Worm (Caenorhabditis elegans) whole organism, mixed stage, embryonic: ENCODE measurements around the gene F53A2.11.

ENCODE experiments used
- ces-1 ChIP-seq: fragments of 150-350 bp; optimal IDR thresholded peaks from 2 replicates; lab custom pipeline; 2014; ENCODE audit warnings: missing biosample characterization, missing genetic modification reagents, missing genetic modification characterization
- elt-1 ChIP-seq: sonication (generic microtip); optimal IDR thresholded peaks from 2 replicates; lab custom pipeline; 2017; ENCODE audit warnings: missing genetic modification characterization, mild to moderate bottlenecking, missing compliant biosample characterization, antibody characterized with exemption, moderate library complexity, borderline replicate concordance; ENCODE audit not compliant: insufficient read depth
- elt-3 ChIP-seq: fragments of 150-350 bp; optimal IDR thresholded peaks from 2 replicates; lab custom pipeline; 2014; ENCODE audit warnings: missing biosample characterization, missing genetic modification characterization
- hlh-1 ChIP-seq: fragments of 150-350 bp; optimal IDR thresholded peaks from 2 replicates; lab custom pipeline; 2014; ENCODE audit warnings: missing biosample characterization, missing genetic modification reagents, missing genetic modification characterization
- lin-13 ChIP-seq: fragments of 150-350 bp; optimal IDR thresholded peaks from 2 replicates; lab custom pipeline; 2014; ENCODE audit warnings: missing biosample characterization, missing genetic modification characterization
- mls-2 ChIP-seq: sonication (generic microtip); optimal IDR thresholded peaks from 2 replicates; lab custom pipeline; 2016; ENCODE audit warnings: mild to moderate bottlenecking, missing genetic modification characterization, moderate library complexity, missing compliant biosample characterization
- nhr-76 ChIP-seq: sonication (generic microtip); optimal IDR thresholded peaks from 2 replicates; lab custom pipeline; 2017; ENCODE audit warnings: missing biosample characterization, missing genetic modification characterization
- pha-4 ChIP-seq: fragments of 150-350 bp; optimal IDR thresholded peaks from 2 replicates; lab custom pipeline; 2018; ENCODE audit warnings: missing biosample characterization, missing genetic modification reagents, missing genetic modification characterization
- sptf-1 ChIP-seq: sonication (generic microtip); optimal IDR thresholded peaks from 2 replicates; lab custom pipeline; 2017; ENCODE audit warnings: mild to moderate bottlenecking, missing genetic modification characterization, moderate library complexity, missing compliant biosample characterization
- unc-39 ChIP-seq: fragments of 150-350 bp; optimal IDR thresholded peaks from 2 replicates; lab custom pipeline; 2014; ENCODE audit warnings: missing biosample characterization, missing genetic modification characterization
- ztf-11 ChIP-seq: fragments of 150-350 bp; optimal IDR thresholded peaks from 2 replicates; lab custom pipeline; 2014; ENCODE audit warnings: missing biosample characterization, missing genetic modification characterization

DNA sequence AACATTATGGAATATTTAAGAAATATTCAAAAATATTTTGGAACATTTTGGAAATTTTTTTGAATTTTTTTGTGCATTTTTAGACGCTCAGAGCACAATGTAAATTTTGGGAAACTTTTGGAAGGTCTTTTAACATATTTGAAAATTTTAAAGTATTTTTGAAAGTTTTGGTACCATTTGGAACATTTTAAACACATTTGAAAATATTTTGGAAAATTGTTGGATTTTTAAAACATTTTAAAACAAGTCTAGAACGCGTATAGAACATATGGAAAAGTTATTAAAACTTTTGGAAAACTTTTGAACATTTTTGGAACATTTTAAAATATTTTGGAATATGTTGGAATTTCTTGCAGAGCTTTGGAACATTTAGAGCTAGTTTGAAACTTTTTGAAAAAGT, 11.3 kb upstream of the F53A2.11 start, which contains the start of gene sdz-20:
- TF ChIP-seq nhr-76 (tag; lab: Kevin White, UChicago), result no peak
- no peak for TF ChIP-seq lin-13 (tag; lab: Kevin White, UChicago)
- no peak for TF ChIP-seq ces-1 (GFP tag; lab: Kevin White, UChicago)
- no peak for TF ChIP-seq sptf-1
- no peak for TF ChIP-seq elt-1 (tag; lab: Kevin White, UChicago)
- TF ChIP-seq unc-39 (tag; lab: Kevin White, UChicago), result no peak
- TF ChIP-seq elt-3 (tag; lab: Kevin White, UChicago), result no peak
- TF ChIP-seq mls-2 (tag; lab: Kevin White, UChicago), result no peak
- no peak for TF ChIP-seq ztf-11 (tag; lab: Kevin White, UChicago)
- no peak for TF ChIP-seq pha-4
- no peak for TF ChIP-seq hlh-1 (tag; lab: Kevin White, UChicago)
